Worm (Caenorhabditis elegans) whole organism, L1 larva: ENCODE measurements around the gene zig-13.

Experiments used
- C04F5.9 ChIP-seq: sonication (generic microtip); optimal IDR thresholded peaks from 2 replicates; lab custom pipeline; 2016; ENCODE audit warnings: missing genetic modification characterization, missing compliant biosample characterization
- blmp-1 ChIP-seq: fragments of 150-350 bp; optimal IDR thresholded peaks from 2 replicates; lab custom pipeline; 2014; ENCODE audit warnings: missing biosample characterization, missing genetic modification characterization
- ceh-8 ChIP-seq: fragments of 200-800 bp; sonication (Bioruptor generic); optimal IDR thresholded peaks from 2 replicates; lab custom pipeline; 2018; ENCODE audit warnings: mild to moderate bottlenecking, missing genetic modification characterization, moderate library complexity, missing compliant biosample characterization
- ceh-90 ChIP-seq: sonication (generic microtip); optimal IDR thresholded peaks from 2 replicates; lab custom pipeline; 2016; ENCODE audit warnings: missing genetic modification characterization, missing compliant biosample characterization
- ces-1 ChIP-seq: fragments of 150-350 bp; optimal IDR thresholded peaks from 2 replicates; lab custom pipeline; 2014; ENCODE audit warnings: missing biosample characterization, missing genetic modification reagents, missing genetic modification characterization
- efl-1 ChIP-seq, 4 experiments: fragments of 150-350 bp; optimal IDR thresholded peaks in 3 of 4; peaks in 1 of 4; 1 replicate in 1 of 4; 2 replicates in 3 of 4; lab custom pipeline; 2014; ENCODE audit warnings: missing biosample characterization in 2 of 4, missing genetic modification characterization in 2 of 4, missing genetic modification reagents in 2 of 4
- egl-27 ChIP-seq, 2 experiments: fragments of 150-350 bp in 1 of 2; sonication (generic microtip); optimal IDR thresholded peaks; 3 replicates each; lab custom pipeline; 2017 to 2018; ENCODE audit warnings: missing biosample characterization in 2 of 2, missing genetic modification characterization in 2 of 2, missing genetic modification reagents in 2 of 2
- elt-2 ChIP-seq: sonication (generic microtip); optimal IDR thresholded peaks from 2 replicates; lab custom pipeline; 2016; ENCODE audit warnings: missing genetic modification characterization, mild to moderate bottlenecking, inconsistent platforms, missing compliant biosample characterization, missing genetic modification reagents
- fkh-4 ChIP-seq: sonication (generic microtip); optimal IDR thresholded peaks from 2 replicates; lab custom pipeline; 2016; ENCODE audit warnings: missing compliant biosample characterization, missing genetic modification characterization, borderline replicate concordance
- fkh-8 ChIP-seq: sonication (generic microtip); optimal IDR thresholded peaks from 2 replicates; lab custom pipeline; 2016; ENCODE audit warnings: mild to moderate bottlenecking, missing genetic modification characterization, missing compliant biosample characterization
- fos-1 ChIP-seq: fragments of 150-350 bp; optimal IDR thresholded peaks from 2 replicates; lab custom pipeline; 2014; ENCODE audit warnings: missing biosample characterization, missing genetic modification characterization
- hlh-17 ChIP-seq: fragments of 200-800 bp; sonication (Bioruptor generic); optimal IDR thresholded peaks from 2 replicates; lab custom pipeline; 2018; ENCODE audit warnings: missing genetic modification characterization, mild to moderate bottlenecking, missing compliant biosample characterization, moderate library complexity, borderline replicate concordance
- hlh-4 ChIP-seq: sonication (generic microtip); optimal IDR thresholded peaks from 2 replicates; lab custom pipeline; 2016; ENCODE audit warnings: mild to moderate bottlenecking, missing genetic modification characterization, missing compliant biosample characterization
- hpl-2 ChIP-seq: fragments of 150-350 bp; optimal IDR thresholded peaks from 2 replicates; lab custom pipeline; 2014; ENCODE audit warnings: missing biosample characterization, missing genetic modification reagents, missing genetic modification characterization
- irx-1 ChIP-seq: sonication (generic microtip); optimal IDR thresholded peaks from 2 replicates; lab custom pipeline; 2016; ENCODE audit warnings: missing genetic modification characterization, missing compliant biosample characterization
- isw-1 ChIP-seq: fragments of 200-800 bp; sonication (Bioruptor generic); IDR thresholded peaks from 2 replicates; pipeline ENCODE4 v1.3.6; 2022; ENCODE audit warnings: missing genetic modification characterization, missing compliant biosample characterization
- jun-1 ChIP-seq: fragments of 150-350 bp; optimal IDR thresholded peaks from 2 replicates; lab custom pipeline; 2014; ENCODE audit warnings: missing biosample characterization, missing genetic modification reagents, missing genetic modification characterization
- lin-13 ChIP-seq: fragments of 150-350 bp; optimal IDR thresholded peaks from 2 replicates; lab custom pipeline; 2014; ENCODE audit warnings: missing biosample characterization, missing genetic modification reagents, missing genetic modification characterization
- lin-39 ChIP-seq: fragments of 150-350 bp; optimal IDR thresholded peaks from 2 replicates; lab custom pipeline; 2014; ENCODE audit warnings: missing biosample characterization, missing genetic modification reagents, missing genetic modification characterization
- lir-3 ChIP-seq: sonication (generic microtip); optimal IDR thresholded peaks from 2 replicates; lab custom pipeline; 2016; ENCODE audit warnings: mild to moderate bottlenecking, missing genetic modification characterization, moderate library complexity, missing compliant biosample characterization; ENCODE audit not compliant: poor library complexity
- mab-9 ChIP-seq: fragments of 200-800 bp; sonication (Bioruptor generic); IDR thresholded peaks from 2 replicates; pipeline ENCODE4 v1.3.6; 2022; ENCODE audit warnings: missing genetic modification reagents, missing genetic modification characterization, missing compliant biosample characterization
- nhr-11 ChIP-seq: fragments of 150-350 bp; optimal IDR thresholded peaks from 2 replicates; lab custom pipeline; 2014; ENCODE audit warnings: missing biosample characterization, missing genetic modification characterization
- nhr-237 ChIP-seq: fragments of 150-350 bp; optimal IDR thresholded peaks from 2 replicates; lab custom pipeline; 2014; ENCODE audit warnings: missing biosample characterization, missing genetic modification characterization
- nhr-47 ChIP-seq: sonication (generic microtip); optimal IDR thresholded peaks from 2 replicates; lab custom pipeline; 2016; ENCODE audit warnings: mild to moderate bottlenecking, missing genetic modification characterization, moderate library complexity, missing compliant biosample characterization
- nhr-76 ChIP-seq: sonication (generic microtip); optimal IDR thresholded peaks from 2 replicates; lab custom pipeline; 2017; ENCODE audit warnings: missing biosample characterization, missing genetic modification characterization
- nhr-84 ChIP-seq: sonication (generic microtip); optimal IDR thresholded peaks from 2 replicates; lab custom pipeline; 2017; ENCODE audit warnings: missing biosample characterization, missing genetic modification characterization
- nhr-90 ChIP-seq: sonication (generic microtip); optimal IDR thresholded peaks from 2 replicates; lab custom pipeline; 2016; ENCODE audit warnings: mild to moderate bottlenecking, missing genetic modification characterization, missing compliant biosample characterization; ENCODE audit not compliant: poor library complexity
- snpc-4 ChIP-seq: fragments of 150-350 bp; optimal IDR thresholded peaks from 2 replicates; lab custom pipeline; 2014; ENCODE audit warnings: missing biosample characterization, missing genetic modification characterization
- sptf-1 ChIP-seq: fragments of 150-350 bp; optimal IDR thresholded peaks from 2 replicates; lab custom pipeline; 2014; ENCODE audit warnings: missing biosample characterization, missing genetic modification characterization
- sup-37 ChIP-seq: fragments of 200-800 bp; sonication (Bioruptor generic); optimal IDR thresholded peaks from 2 replicates; lab custom pipeline; 2018; ENCODE audit warnings: mild to moderate bottlenecking, missing genetic modification characterization, missing compliant biosample characterization
- swsn-7 ChIP-seq: sonication (generic microtip); optimal IDR thresholded peaks from 2 replicates; lab custom pipeline; 2016; ENCODE audit warnings: missing genetic modification characterization, missing compliant biosample characterization
- tbx-2 ChIP-seq: sonication (generic microtip); optimal IDR thresholded peaks from 2 replicates; lab custom pipeline; 2016; ENCODE audit warnings: missing genetic modification characterization, missing compliant biosample characterization
- tlp-1 ChIP-seq: fragments of 150-350 bp; optimal IDR thresholded peaks from 2 replicates; lab custom pipeline; 2014; ENCODE audit warnings: missing biosample characterization, missing genetic modification characterization
- unc-130 ChIP-seq: fragments of 150-350 bp; optimal IDR thresholded peaks from 2 replicates; lab custom pipeline; 2017; ENCODE audit warnings: missing biosample characterization, missing genetic modification characterization, inconsistent platforms
- unc-30 ChIP-seq: sonication (generic microtip); optimal IDR thresholded peaks from 2 replicates; lab custom pipeline; 2017; ENCODE audit warnings: missing biosample characterization, missing genetic modification characterization
- unc-62 ChIP-seq: fragments of 150-350 bp; optimal IDR thresholded peaks from 2 replicates; lab custom pipeline; 2014; ENCODE audit warnings: missing biosample characterization, missing genetic modification reagents, missing genetic modification characterization
- unc-86 ChIP-seq: sonication (generic microtip); optimal IDR thresholded peaks from 2 replicates; lab custom pipeline; 2016; ENCODE audit warnings: missing genetic modification characterization, missing compliant biosample characterization
- unc-98 ChIP-seq: fragments of 200-800 bp; sonication (Bioruptor generic); IDR thresholded peaks from 2 replicates; pipeline ENCODE4 v1.3.6; 2022; ENCODE audit warnings: missing genetic modification characterization, missing compliant biosample characterization
- xbp-1 ChIP-seq: sonication (generic microtip); optimal IDR thresholded peaks from 2 replicates; lab custom pipeline; 2016; ENCODE audit warnings: missing genetic modification characterization, missing compliant biosample characterization

zig-13 gene

DNA sequence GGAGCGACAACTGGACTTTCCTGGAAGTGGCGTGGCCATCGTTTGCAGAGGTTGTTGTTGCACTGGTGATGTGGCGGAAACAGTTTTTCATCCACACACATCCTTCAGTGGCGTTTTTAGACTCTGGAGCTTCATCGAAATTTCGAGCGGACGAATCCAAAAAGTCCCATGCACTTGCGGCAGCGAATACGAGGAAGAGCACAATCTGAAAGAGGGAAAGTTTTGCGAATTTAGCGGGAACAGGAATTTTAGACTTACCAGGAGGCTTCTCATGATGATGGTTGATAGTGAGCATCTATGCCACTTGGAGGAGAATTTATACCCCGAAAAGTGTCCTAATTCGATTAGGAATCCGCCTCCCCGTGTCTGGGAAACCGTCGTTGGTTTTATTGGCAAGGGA is 21.2 kb upstream of the zig-13 start, which contains the start of gene F40G9.14:
TSS of gene F40G9.14 (minus strand) at position 101 of the 400 bp plus-strand sequence.
- TF ChIP-seq lir-3 (tag; lab: Kevin White, UChicago) (no peak), tbx-2 (no peak), unc-62 (GFP tag; lab: Kevin White, UChicago) (no peak), hpl-2 (no peak), ceh-8 (GFP tag; lab: Kevin White, UChicago) (no peak), ces-1 (GFP tag; lab: Kevin White, UChicago) (no peak), blmp-1 (tag; lab: Kevin White, UChicago) (no peak), irx-1 (tag; lab: Kevin White, UChicago) (no peak), unc-30 (tag; lab: Kevin White, UChicago) (no peak), jun-1 (tag; lab: Kevin White, UChicago) (no peak), swsn-7 (tag; lab: Kevin White, UChicago) (no peak)

DNA sequence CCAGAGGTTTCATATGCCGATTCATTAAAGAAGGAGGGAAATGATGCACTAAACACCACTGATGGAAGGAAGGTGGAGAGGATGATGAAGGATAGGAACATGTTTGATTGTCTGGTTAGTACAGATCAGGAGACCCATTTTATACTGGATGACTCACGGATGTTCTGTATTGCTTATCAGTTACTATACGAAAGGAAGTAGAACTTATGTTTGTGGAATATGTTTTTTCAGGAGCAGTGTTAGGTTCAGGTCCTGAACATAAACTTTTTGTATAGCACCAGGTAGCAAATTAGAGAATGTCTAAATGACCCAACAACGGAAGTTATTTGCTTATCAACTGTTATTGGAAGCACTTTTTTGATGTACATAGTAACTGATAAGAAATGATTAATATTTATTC is 19.2 kb upstream of the zig-13 start, which contains the start of gene clec-148:
TSS of gene clec-148 (minus strand) at position 101 of the 400 bp plus-strand sequence.
- TF ChIP-seq unc-98 (GFP tag; lab: Robert Waterston, UW) (no peak), nhr-11 (tag; lab: Kevin White, UChicago) (no peak), irx-1 (tag; lab: Kevin White, UChicago) (no peak), hlh-17 (GFP tag; lab: Kevin White, UChicago) (no peak), sptf-1 (tag; lab: Kevin White, UChicago) (no peak), blmp-1 (tag; lab: Kevin White, UChicago) (no peak), tbx-2 (no peak), nhr-237 (no peak), lin-39 (tag; lab: Kevin White, UChicago) (no peak), nhr-47 (tag; lab: Kevin White, UChicago) (no peak), nhr-76 (tag; lab: Kevin White, UChicago) (no peak), tlp-1 (tag; lab: Kevin White, UChicago) (no peak)

DNA sequence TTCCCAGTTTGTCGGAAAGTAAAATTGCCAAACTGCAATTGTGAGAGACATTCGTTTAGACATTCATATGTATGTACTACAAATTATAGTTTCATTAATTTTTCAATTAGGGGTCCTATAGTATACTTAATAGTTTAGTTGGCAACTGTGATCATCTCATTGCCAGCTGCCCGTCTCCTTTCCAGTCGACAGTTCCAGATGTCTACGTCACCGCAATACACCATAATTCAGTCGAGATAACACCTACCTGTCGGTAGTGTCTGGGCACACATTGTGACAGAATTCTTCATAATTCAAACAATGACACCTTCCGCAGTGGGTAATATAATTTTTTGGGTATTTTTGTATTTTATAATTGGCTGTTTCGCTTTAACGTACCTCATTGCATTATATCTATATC is 17.0 kb upstream of the zig-13 start, which contains the start of gene F40G9.19:
TSS of gene F40G9.19 (plus strand) at position 301 of the 400 bp plus-strand sequence.
- TF ChIP-seq tbx-2 (no peak), sptf-1 (tag; lab: Kevin White, UChicago) (no peak), mab-9 (GFP tag; lab: Robert Waterston, UW) (no peak), nhr-90 (tag; lab: Kevin White, UChicago) (no peak), fkh-8 (no peak), nhr-84 (tag; lab: Kevin White, UChicago) (no peak), fos-1 (no peak), sup-37 (GFP tag; lab: Kevin White, UChicago) (no peak), unc-130 (no peak), egl-27 (tag; optimal IDR thresholded peaks at IDR 0.05; lab: Kevin White, UChicago) (no peak), unc-86 (tag; lab: Kevin White, UChicago) (no peak), C04F5.9 (tag; lab: Kevin White, UChicago) (no peak), xbp-1 (tag; lab: Kevin White, UChicago) (no peak)
- TF ChIP-seq, all 84 proteins: peak for 0

DNA sequence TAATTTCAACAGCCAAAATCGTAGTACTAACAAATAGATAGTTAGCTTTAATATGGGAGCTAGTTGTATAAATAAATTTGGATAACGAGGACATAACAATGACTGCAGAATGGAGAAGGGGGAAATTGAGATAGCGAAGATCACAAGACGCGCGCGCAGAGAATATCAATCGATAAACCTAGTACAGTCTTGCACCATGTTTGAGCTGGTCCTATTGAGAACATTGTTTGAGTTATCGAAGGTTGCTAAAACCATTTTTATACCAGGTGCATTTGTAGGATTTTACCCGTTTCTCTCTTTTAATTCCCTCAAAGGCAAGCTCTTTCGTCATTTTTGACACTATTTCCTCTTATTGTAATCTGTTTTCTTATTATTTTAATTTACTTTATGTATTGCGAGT is 15.1 kb upstream of the zig-13 start, which contains the start of the genes F40G9.9 and F40G9.12:
TSS of gene F40G9.9 (minus strand) at position 101 of the 400 bp plus-strand sequence.
TSS of gene F40G9.12 (plus strand) at position 231 of the 400 bp plus-strand sequence.
- TF ChIP-seq efl-1 (optimal IDR thresholded peaks at IDR 0.05; lab: Kevin White, UChicago) (no peak), efl-1 (GFP tag; optimal IDR thresholded peaks at IDR 0.05 in 1 of 2; lab: Kevin White, UChicago) (no peak), hlh-4 (tag; lab: Kevin White, UChicago) (no peak), elt-2 (tag; lab: Kevin White, UChicago) (no peak), hpl-2 (no peak), ceh-90 (tag; lab: Kevin White, UChicago) (no peak), nhr-90 (tag; lab: Kevin White, UChicago) (no peak), isw-1 (GFP tag; lab: Robert Waterston, UW) (no peak), nhr-237 (no peak), jun-1 (tag; lab: Kevin White, UChicago) (no peak), swsn-7 (tag; lab: Kevin White, UChicago) (no peak), egl-27 (tag; optimal IDR thresholded peaks at IDR 0.05; lab: Kevin White, UChicago) (no peak), lir-3 (tag; lab: Kevin White, UChicago) (no peak), C04F5.9 (tag; lab: Kevin White, UChicago) (no peak), lin-13 (GFP tag; lab: Kevin White, UChicago) (no peak), fkh-4 (tag; lab: Kevin White, UChicago) (no peak), snpc-4 (tag; lab: Kevin White, UChicago) (no peak)
